Fruit fly (Drosophila melanogaster) whole organism, pupa: ENCODE measurements around the gene tadr.

Source experiments
- CG10348 ChIP-seq: fragments of 200-800 bp; sonication (Bioruptor generic); IDR thresholded peaks from 2 replicates; pipeline ENCODE4 v1.3.6; 2022; ENCODE audit warnings: missing biosample characterization, missing genetic modification characterization
- CG12605 ChIP-seq: fragments of 200-800 bp; sonication (Bioruptor generic); IDR thresholded peaks from 2 replicates; pipeline ENCODE4 v1.3.6; 2022; ENCODE audit warnings: missing biosample characterization, missing genetic modification characterization
- CG13204 ChIP-seq: fragments of 200-800 bp; sonication (Bioruptor generic); optimal IDR thresholded peaks from 2 replicates; lab custom pipeline; 2018; ENCODE audit warnings: missing biosample characterization, mild to moderate bottlenecking, missing genetic modification characterization, moderate library complexity
- CG15710 ChIP-seq: fragments of 200-800 bp; sonication (Bioruptor generic); optimal IDR thresholded peaks from 2 replicates; lab custom pipeline; 2018; ENCODE audit warnings: missing biosample characterization, mild to moderate bottlenecking, missing genetic modification characterization, moderate library complexity
- CG17806 ChIP-seq: fragments of 200-800 bp; sonication (Bioruptor generic); optimal IDR thresholded peaks from 2 replicates; lab custom pipeline; 2018; ENCODE audit warnings: missing biosample characterization, mild to moderate bottlenecking, missing genetic modification characterization, moderate library complexity
- CG32121 ChIP-seq: fragments of 200-800 bp; sonication (Bioruptor generic); IDR thresholded peaks from 2 replicates; pipeline ENCODE4 v1.3.6; 2022; ENCODE audit warnings: missing biosample characterization, missing genetic modification characterization
- CG34367 ChIP-seq: fragments of 200-800 bp; sonication (Bioruptor generic); optimal IDR thresholded peaks from 2 replicates; lab custom pipeline; 2018; ENCODE audit warnings: missing biosample characterization, mild to moderate bottlenecking, missing genetic modification characterization
- CG4496 ChIP-seq: fragments of 200-800 bp; sonication (Bioruptor generic); IDR thresholded peaks from 3 replicates; pipeline ENCODE4 v1.3.6; 2022; ENCODE audit warnings: missing biosample characterization, missing genetic modification characterization
- CG8159 ChIP-seq: fragments of 200-800 bp; sonication (Bioruptor generic); optimal IDR thresholded peaks from 3 replicates; lab custom pipeline; 2018; ENCODE audit warnings: missing biosample characterization, mild to moderate bottlenecking, missing genetic modification characterization, moderate library complexity
- CG9948 ChIP-seq: fragments of 200-800 bp; sonication (Bioruptor generic); optimal IDR thresholded peaks from 2 replicates; lab custom pipeline; 2018; ENCODE audit warnings: missing biosample characterization, mild to moderate bottlenecking, missing genetic modification characterization, moderate library complexity
- D1 ChIP-seq: fragments of 200-800 bp; sonication (Bioruptor generic); optimal IDR thresholded peaks from 2 replicates; lab custom pipeline; 2018; ENCODE audit warnings: missing biosample characterization, mild to moderate bottlenecking, missing genetic modification characterization, moderate library complexity
- Pif1A ChIP-seq: fragments of 200-800 bp; sonication (Bioruptor generic); optimal IDR thresholded peaks from 3 replicates; lab custom pipeline; 2016; ENCODE audit warnings: missing biosample characterization, missing genetic modification characterization
- Snoo ChIP-seq: fragments of 200-800 bp; sonication (Bioruptor generic); optimal IDR thresholded peaks from 3 replicates; lab custom pipeline; 2017; ENCODE audit warnings: missing biosample characterization, mild to moderate bottlenecking, missing genetic modification characterization, inconsistent platforms

- TF ChIP-seq CG9948 (tag; lab: Kevin White, UChicago) (no peak), CG13204 (GFP tag; lab: Kevin White, UChicago) (no peak), D1 (tag; lab: Kevin White, UChicago) (no peak), CG10348 (GFP tag; lab: Robert Waterston, UW) (no peak), Pif1A (GFP tag; lab: Kevin White, UChicago) (no peak), CG17806 (tag; lab: Kevin White, UChicago) (no peak), CG4496 (GFP tag; lab: Robert Waterston, UW) (no peak), CG8159 (tag; lab: Kevin White, UChicago) (no peak), CG32121 (no peak), CG15710 (tag; lab: Kevin White, UChicago) (no peak), CG34367 (tag; lab: Kevin White, UChicago) (no peak), Snoo (tag; lab: Kevin White, UChicago) (no peak), CG12605 (GFP tag; lab: Robert Waterston, UW) (no peak)
These were observed 13.6 kb upstream of the tadr start for dm6 chr2L:21061591-21061990.
